Worm (Caenorhabditis elegans): ENCODE data around the gene rib-2.

- TF ChIP-seq K12H6.12 (tag; optimal IDR thresholded peaks at IDR 0.05) (no peak), nhr-90 (tag; optimal IDR thresholded peaks at IDR 0.05) (no peak)
Observed at ce11 chrIII:10700460-10700859, 42.1 kb upstream of the rib-2 start, which contains the start of gene Y39A1A.20.

All from whole organism, young adult.